Fruit fly (Drosophila melanogaster) whole organism, embryonic: ENCODE measurements around the gene Sem1.
A peak's percentile ranks its signal among the peaks of the same experiment; 100 is the strongest.

Source experiments
- Ada2b ChIP-seq: fragments of 200-800 bp; sonication (Bioruptor generic); IDR thresholded peaks from 2 replicates; pipeline ENCODE4 v1.3.6; 2022; ENCODE audit warnings: missing biosample characterization, missing genetic modification characterization
- BEAF-32 ChIP-seq: fragments of 200-800 bp; sonication (Bioruptor generic); optimal IDR thresholded peaks from 3 replicates; lab custom pipeline; 2017; ENCODE audit warnings: missing biosample characterization, missing genetic modification characterization, mild to moderate bottlenecking, moderate library complexity, missing genetic modification reagents
- CG11456 ChIP-seq: fragments of 200-800 bp; sonication (Bioruptor generic); IDR thresholded peaks from 3 replicates; pipeline ENCODE4 v1.3.6; 2022; ENCODE audit warnings: missing biosample characterization, missing genetic modification characterization
- CG11696 ChIP-seq: fragments of 200-800 bp; sonication (Bioruptor generic); IDR thresholded peaks from 2 replicates; pipeline ENCODE4 v1.3.6; 2022; ENCODE audit warnings: missing biosample characterization, missing genetic modification characterization
- CG12659 ChIP-seq: fragments of 200-800 bp; sonication (Bioruptor generic); optimal IDR thresholded peaks from 3 replicates; lab custom pipeline; 2017; ENCODE audit warnings: mild to moderate bottlenecking, missing biosample characterization, missing genetic modification reagents, missing genetic modification characterization
- CG14710 ChIP-seq: fragments of 200-800 bp; sonication (Bioruptor generic); optimal IDR thresholded peaks from 3 replicates; lab custom pipeline; 2019; ENCODE audit warnings: missing biosample characterization, mild to moderate bottlenecking, missing genetic modification characterization, moderate library complexity
- CG14860 ChIP-seq: fragments of 200-800 bp; sonication (Bioruptor generic); IDR thresholded peaks from 3 replicates; pipeline ENCODE4 v1.3.6; 2022; ENCODE audit warnings: missing biosample characterization, missing genetic modification characterization; ENCODE audit not compliant: partially characterized antibody
- CG17802 ChIP-seq: fragments of 200-800 bp; sonication (Bioruptor generic); optimal IDR thresholded peaks from 2 replicates; lab custom pipeline; 2018; ENCODE audit warnings: missing biosample characterization, mild to moderate bottlenecking, missing genetic modification characterization, moderate library complexity
- CG17829 ChIP-seq: fragments of 200-800 bp; optimal IDR thresholded peaks from 2 replicates; lab custom pipeline; 2019; ENCODE audit warnings: missing biosample characterization, mild to moderate bottlenecking, missing genetic modification characterization, moderate library complexity
- CG18476 ChIP-seq: fragments of 200-800 bp; sonication (Bioruptor generic); optimal IDR thresholded peaks from 2 replicates; lab custom pipeline; 2016; ENCODE audit warnings: missing biosample characterization, mild to moderate bottlenecking, missing genetic modification characterization
- CG32772 ChIP-seq: fragments of 200-800 bp; sonication (Bioruptor generic); IDR thresholded peaks from 2 replicates; pipeline ENCODE4 v1.3.6; 2022; ENCODE audit warnings: missing biosample characterization, missing genetic modification characterization
- CG3281 ChIP-seq: fragments of 200-800 bp; sonication (Bioruptor generic); optimal IDR thresholded peaks from 3 replicates; lab custom pipeline; 2017; ENCODE audit warnings: missing biosample characterization, mild to moderate bottlenecking, missing genetic modification characterization
- CG33213 ChIP-seq: fragments of 200-800 bp; sonication (Bioruptor generic); optimal IDR thresholded peaks from 3 replicates; lab custom pipeline; 2016; ENCODE audit warnings: missing biosample characterization, missing genetic modification characterization
- CG43689 ChIP-seq: fragments of 200-800 bp; sonication (Bioruptor generic); IDR thresholded peaks from 2 replicates; pipeline ENCODE4 v1.3.6; 2022; ENCODE audit warnings: missing biosample characterization, missing genetic modification characterization
- CG4617 ChIP-seq: fragments of 200-800 bp; sonication (Bioruptor generic); optimal IDR thresholded peaks from 3 replicates; lab custom pipeline; 2016; ENCODE audit warnings: missing biosample characterization, missing genetic modification characterization, borderline replicate concordance
- CG4820 ChIP-seq: fragments of 200-800 bp; sonication (Bioruptor generic); optimal IDR thresholded peaks from 3 replicates; lab custom pipeline; 2016; ENCODE audit warnings: missing biosample characterization, missing genetic modification characterization
- CG6813 ChIP-seq: fragments of 200-800 bp; sonication (Bioruptor generic); optimal IDR thresholded peaks from 2 replicates; lab custom pipeline; 2017; ENCODE audit warnings: missing biosample characterization, missing genetic modification characterization, mild to moderate bottlenecking, moderate library complexity, missing genetic modification reagents
- CG9727 ChIP-seq: fragments of 200-800 bp; sonication (Bioruptor generic); optimal IDR thresholded peaks from 3 replicates; lab custom pipeline; 2017; ENCODE audit warnings: missing biosample characterization, mild to moderate bottlenecking, missing genetic modification characterization
- CG9876 ChIP-seq: fragments of 200-800 bp; sonication (Bioruptor generic); optimal IDR thresholded peaks from 2 replicates; lab custom pipeline; 2016; ENCODE audit warnings: missing biosample characterization, missing genetic modification characterization
- Dip3 ChIP-seq: fragments of 200-800 bp; sonication (Bioruptor generic); optimal IDR thresholded peaks from 3 replicates; lab custom pipeline; 2016; ENCODE audit warnings: missing biosample characterization, missing genetic modification characterization
- Doc3 ChIP-seq: fragments of 200-800 bp; sonication (Bioruptor generic); IDR thresholded peaks from 3 replicates; pipeline ENCODE4 v1.3.6; 2022; ENCODE audit warnings: missing biosample characterization, missing genetic modification characterization; ENCODE audit not compliant: partially characterized antibody
- Dp ChIP-seq: fragments of 200-800 bp; sonication (Bioruptor generic); optimal IDR thresholded peaks from 2 replicates; lab custom pipeline; 2018; ENCODE audit warnings: missing biosample characterization, mild to moderate bottlenecking, missing genetic modification characterization, moderate library complexity
- E2f2 ChIP-seq: fragments of 200-800 bp; sonication (Bioruptor generic); IDR thresholded peaks from 2 replicates; pipeline ENCODE4 v1.3.6; 2022; ENCODE audit warnings: missing biosample characterization, missing genetic modification characterization
- HLH54F ChIP-seq: fragments of 200-800 bp; sonication (Bioruptor generic); optimal IDR thresholded peaks from 3 replicates; lab custom pipeline; 2016; ENCODE audit warnings: missing biosample characterization, missing genetic modification characterization
- Lim3 ChIP-seq: fragments of 200-800 bp; sonication (Bioruptor generic); IDR thresholded peaks from 2 replicates; pipeline ENCODE4 v1.3.6; 2022; ENCODE audit warnings: missing biosample characterization, missing genetic modification characterization
- MESR4 ChIP-seq: fragments of 200-800 bp; sonication (Bioruptor generic); optimal IDR thresholded peaks from 2 replicates; lab custom pipeline; 2018; ENCODE audit warnings: missing biosample characterization, mild to moderate bottlenecking, missing genetic modification characterization, moderate library complexity
- Mad ChIP-seq: fragments of 200-800 bp; sonication (Bioruptor generic); optimal IDR thresholded peaks from 2 replicates; lab custom pipeline; 2016; ENCODE audit warnings: missing biosample characterization, missing genetic modification characterization
- Nf-YC ChIP-seq: fragments of 200-800 bp; optimal IDR thresholded peaks from 3 replicates; lab custom pipeline; 2019; ENCODE audit warnings: missing biosample characterization, mild to moderate bottlenecking, missing genetic modification characterization, moderate library complexity
- Optix ChIP-seq: fragments of 200-800 bp; sonication (Bioruptor generic); IDR thresholded peaks from 3 replicates; pipeline ENCODE4 v1.3.6; 2022; ENCODE audit warnings: missing biosample characterization, missing genetic modification characterization
- Usf ChIP-seq: fragments of 200-800 bp; sonication (Bioruptor generic); optimal IDR thresholded peaks from 2 replicates; lab custom pipeline; 2017; ENCODE audit warnings: missing genotype, missing biosample characterization, missing genetic modification characterization
- amos ChIP-seq: fragments of 200-800 bp; sonication (Bioruptor generic); IDR thresholded peaks from 2 replicates; pipeline ENCODE4 v1.3.6; 2022; ENCODE audit warnings: missing biosample characterization, missing genetic modification characterization; ENCODE audit not compliant: partially characterized antibody
- bab2 ChIP-seq: fragments of 200-800 bp; sonication (Bioruptor generic); optimal IDR thresholded peaks from 2 replicates; lab custom pipeline; 2016; ENCODE audit warnings: missing biosample characterization, missing genetic modification characterization
- crol ChIP-seq: fragments of 200-800 bp; sonication (Bioruptor generic); IDR thresholded peaks from 2 replicates; pipeline ENCODE4 v1.3.6; 2022; ENCODE audit warnings: missing biosample characterization, missing genetic modification characterization
- ems ChIP-seq: fragments of 200-800 bp; sonication (Bioruptor generic); optimal IDR thresholded peaks from 3 replicates; lab custom pipeline; 2016; ENCODE audit warnings: missing biosample characterization, missing genetic modification characterization
- ind ChIP-seq: fragments of 200-800 bp; sonication (Bioruptor generic); optimal IDR thresholded peaks from 3 replicates; lab custom pipeline; 2016; ENCODE audit warnings: missing biosample characterization, missing genetic modification characterization
- maf-S ChIP-seq: fragments of 200-800 bp; sonication (Bioruptor generic); optimal IDR thresholded peaks from 2 replicates; lab custom pipeline; 2016; ENCODE audit warnings: missing biosample characterization, missing genetic modification characterization
- p53 ChIP-seq: fragments of 200-800 bp; sonication (Bioruptor generic); optimal IDR thresholded peaks from 2 replicates; lab custom pipeline; 2016; ENCODE audit warnings: missing biosample characterization, missing genetic modification characterization
- pan ChIP-seq, 4 experiments: fragments of >200 bp in 3 of 4; fragments of 200-800 bp in 1 of 4; sonication (Bioruptor generic) in 1 of 4; optimal IDR thresholded peaks in 3 of 4; IDR thresholded peaks in 1 of 4; 2 replicates each; pipeline versions ENCODE4 v1.3.6 to Lab custom; 2017 to 2022; ENCODE audit warnings: missing biosample characterization in 2 of 4, missing genetic modification characterization in 2 of 4, mixed read lengths in 1 of 4
- pho ChIP-seq: fragments of 200-800 bp; sonication (Bioruptor generic); optimal IDR thresholded peaks from 2 replicates; lab custom pipeline; 2016; ENCODE audit warnings: missing biosample characterization, missing genetic modification characterization
- phol ChIP-seq: fragments of 200-800 bp; sonication (Bioruptor generic); optimal IDR thresholded peaks from 3 replicates; lab custom pipeline; 2018; ENCODE audit warnings: missing biosample characterization, mild to moderate bottlenecking, missing genetic modification characterization, moderate library complexity
- pzg ChIP-seq: fragments of 200-800 bp; sonication (Bioruptor generic); optimal IDR thresholded peaks from 3 replicates; lab custom pipeline; 2018; ENCODE audit warnings: missing biosample characterization, mild to moderate bottlenecking, missing genetic modification characterization, moderate library complexity
- slou ChIP-seq: fragments of 200-800 bp; sonication (Bioruptor generic); optimal IDR thresholded peaks from 3 replicates; lab custom pipeline; 2016; ENCODE audit warnings: missing biosample characterization, missing genetic modification characterization
- sna ChIP-seq: fragments of 200-800 bp; sonication (Bioruptor generic); IDR thresholded peaks from 2 replicates; pipeline ENCODE4 v1.3.6; 2022; ENCODE audit warnings: missing biosample characterization, missing genetic modification characterization; ENCODE audit not compliant: partially characterized antibody
- trh ChIP-seq: fragments of 200-800 bp; sonication (Bioruptor generic); optimal IDR thresholded peaks from 2 replicates; lab custom pipeline; 2016; ENCODE audit warnings: missing biosample characterization, missing genetic modification characterization
- unpg ChIP-seq: fragments of 200-800 bp; sonication (Bioruptor generic); optimal IDR thresholded peaks from 3 replicates; lab custom pipeline; 2018; ENCODE audit warnings: missing biosample characterization, mild to moderate bottlenecking, missing genetic modification characterization, moderate library complexity
- z ChIP-seq: fragments of 200-800 bp; sonication (Bioruptor generic); IDR thresholded peaks from 3 replicates; pipeline ENCODE4 v1.3.6; 2022; ENCODE audit warnings: missing biosample characterization, missing genetic modification characterization
- zen ChIP-seq: fragments of 200-800 bp; sonication (Bioruptor generic); optimal IDR thresholded peaks from 3 replicates; lab custom pipeline; 2018; ENCODE audit warnings: missing biosample characterization, mild to moderate bottlenecking, missing genetic modification characterization, moderate library complexity
- zfh1 ChIP-seq: fragments of 200-800 bp; sonication (Bioruptor generic); IDR thresholded peaks from 3 replicates; pipeline ENCODE4 v1.3.6; 2022; ENCODE audit warnings: missing biosample characterization, missing genetic modification characterization

Gene Sem1

dm6 chr2L:7028990-7029389 lies 34.8 kb upstream of the Sem1 start (continued):
- no peak for TF ChIP-seq Usf
- TF ChIP-seq CG9876, result no peak
- TF ChIP-seq amos (GFP tag; lab: Robert Waterston, UW), result peak; percentile 36; the same call in 1 of the 2 replicates
- peak; percentile 11 for TF ChIP-seq Dp (GFP tag; lab: Kevin White, UChicago)
- 0 out of 2 replicates have a peak, but pooled peaks have one; percentile 10 for TF ChIP-seq E2f2 (GFP tag; lab: Robert Waterston, UW)
- TF ChIP-seq sna (GFP tag; lab: Robert Waterston, UW), result no peak
- no peak for TF ChIP-seq Nf-YC

dm6 chr2L:7032517-7032951 lies 31.3 kb upstream of the Sem1 start, which contains the start of the genes Rab30 and Caper:
TSS of gene Rab30 (minus strand) at chr2L:7032606.
TSS of gene Caper (plus strand) at chr2L:7032721.
- no peak for TF ChIP-seq CG11696
- peak; percentile 75 for TF ChIP-seq HLH54F (GFP tag; lab: Kevin White, UChicago)
- TF ChIP-seq CG43689 (GFP tag; lab: Robert Waterston, UW), result no peak
- no peak for TF ChIP-seq CG6813 (GFP tag; lab: Kevin White, UChicago)
- TF ChIP-seq CG18476 (GFP tag; lab: Kevin White, UChicago), result no peak
- peak; percentile 99 for TF ChIP-seq BEAF-32
- peak; percentile 61 for TF ChIP-seq bab2 (GFP tag; lab: Kevin White, UChicago)
- peak; percentile 91 for TF ChIP-seq CG4617 (GFP tag; lab: Kevin White, UChicago)
- TF ChIP-seq pzg, result peak; percentile 94
- TF ChIP-seq CG3281 (GFP tag; lab: Kevin White, UChicago), result peak; percentile 46
- TF ChIP-seq CG11456 (GFP tag; lab: Robert Waterston, UW), result no peak; the same call in 2 of the 3 replicates
- no peak for TF ChIP-seq z (GFP tag; lab: Robert Waterston, UW)
- TF ChIP-seq CG33213, result peak; percentile 74
- peak; percentile 22 for TF ChIP-seq unpg
- peak; percentile 48 for TF ChIP-seq CG9727
- TF ChIP-seq E2f2 (GFP tag; lab: Robert Waterston, UW), result peak; percentile 55
- peak; percentile 98 for TF ChIP-seq CG14860 (GFP tag; lab: Robert Waterston, UW)
- TF ChIP-seq CG17829, result peak; percentile 74
- no peak for TF ChIP-seq slou
- TF ChIP-seq pan (optimal IDR thresholded peaks at IDR 0.05; lab: Kevin White, UChicago), result no peak
- peak in 1 of 2 experiments; percentile 56 for TF ChIP-seq pan (GFP tag; optimal IDR thresholded peaks at IDR 0.05 in 1 of 2, IDR thresholded peaks at IDR 0.05 in 1 of 2)
- TF ChIP-seq Dip3 (GFP tag; lab: Kevin White, UChicago), result peak; percentile 51
- TF ChIP-seq trh (GFP tag; lab: Kevin White, UChicago), result no peak
- no peak for TF ChIP-seq Lim3 (GFP tag; lab: Robert Waterston, UW)
- TF ChIP-seq CG14710 (tag; lab: Kevin White, UChicago), result peak; percentile 69
- peak; percentile 67 for TF ChIP-seq phol (tag; lab: Kevin White, UChicago)
- peak; percentile 62 for TF ChIP-seq zen (tag; lab: Kevin White, UChicago)
- peak; percentile 96 for TF ChIP-seq Doc3 (GFP tag; lab: Robert Waterston, UW)
- peak; percentile 99 for TF ChIP-seq amos (GFP tag; lab: Robert Waterston, UW)
- TF ChIP-seq Optix, result no peak
- TF ChIP-seq crol (GFP tag; lab: Robert Waterston, UW), result no peak
- no peak for TF ChIP-seq CG32772 (GFP tag; lab: Robert Waterston, UW)
- peak; percentile 54 for TF ChIP-seq ems
- TF ChIP-seq Ada2b (GFP tag; lab: Robert Waterston, UW), result peak; percentile 40; the same call in 1 of the 2 replicates
- peak; percentile 65; the same call in 2 of the 3 replicates for TF ChIP-seq zfh1 (GFP tag; lab: Robert Waterston, UW)
- TF ChIP-seq ind, result peak; percentile 42
- peak; percentile 84 for TF ChIP-seq CG12659 (GFP tag; lab: Kevin White, UChicago)
- peak; percentile 8 for TF ChIP-seq CG17802 (tag; lab: Kevin White, UChicago)
- TF ChIP-seq CG4820 (GFP tag; lab: Kevin White, UChicago), result no peak
- TF ChIP-seq MESR4 (GFP tag; lab: Kevin White, UChicago), result peak; percentile 94
- peak; percentile 68 for TF ChIP-seq p53
- TF ChIP-seq maf-S (GFP tag; lab: Kevin White, UChicago), result peak; percentile 69
- TF ChIP-seq Mad, result peak; percentile 9
- peak; percentile 74 for TF ChIP-seq pho (GFP tag; lab: Kevin White, UChicago)
